Fruit fly (Drosophila melanogaster) whole organism, pupa: ENCODE measurements around the gene CG43072.
A peak's percentile ranks its signal among the peaks of the same experiment; 100 is the strongest.

Experiments
- CG10348 ChIP-seq: fragments of 200-800 bp; sonication (Bioruptor generic); IDR thresholded peaks from 2 replicates; pipeline ENCODE4 v1.3.6; 2022; ENCODE audit warnings: missing biosample characterization, missing genetic modification characterization
- CG12605 ChIP-seq: fragments of 200-800 bp; sonication (Bioruptor generic); IDR thresholded peaks from 2 replicates; pipeline ENCODE4 v1.3.6; 2022; ENCODE audit warnings: missing biosample characterization, missing genetic modification characterization
- CG13204 ChIP-seq: fragments of 200-800 bp; sonication (Bioruptor generic); optimal IDR thresholded peaks from 2 replicates; lab custom pipeline; 2018; ENCODE audit warnings: missing biosample characterization, mild to moderate bottlenecking, missing genetic modification characterization, moderate library complexity
- CG14655 ChIP-seq: fragments of 200-800 bp; sonication (Bioruptor generic); optimal IDR thresholded peaks from 3 replicates; lab custom pipeline; 2017; ENCODE audit warnings: mild to moderate bottlenecking, missing biosample characterization, missing genetic modification reagents, missing genetic modification characterization
- CG15710 ChIP-seq: fragments of 200-800 bp; sonication (Bioruptor generic); optimal IDR thresholded peaks from 2 replicates; lab custom pipeline; 2018; ENCODE audit warnings: missing biosample characterization, mild to moderate bottlenecking, missing genetic modification characterization, moderate library complexity
- CG17806 ChIP-seq: fragments of 200-800 bp; sonication (Bioruptor generic); optimal IDR thresholded peaks from 2 replicates; lab custom pipeline; 2018; ENCODE audit warnings: missing biosample characterization, mild to moderate bottlenecking, missing genetic modification characterization, moderate library complexity
- CG32121 ChIP-seq: fragments of 200-800 bp; sonication (Bioruptor generic); IDR thresholded peaks from 2 replicates; pipeline ENCODE4 v1.3.6; 2022; ENCODE audit warnings: missing biosample characterization, missing genetic modification characterization
- CG34367 ChIP-seq: fragments of 200-800 bp; sonication (Bioruptor generic); optimal IDR thresholded peaks from 2 replicates; lab custom pipeline; 2018; ENCODE audit warnings: missing biosample characterization, mild to moderate bottlenecking, missing genetic modification characterization
- CG4496 ChIP-seq: fragments of 200-800 bp; sonication (Bioruptor generic); IDR thresholded peaks from 3 replicates; pipeline ENCODE4 v1.3.6; 2022; ENCODE audit warnings: missing biosample characterization, missing genetic modification characterization
- CG8159 ChIP-seq: fragments of 200-800 bp; sonication (Bioruptor generic); optimal IDR thresholded peaks from 3 replicates; lab custom pipeline; 2018; ENCODE audit warnings: missing biosample characterization, mild to moderate bottlenecking, missing genetic modification characterization, moderate library complexity
- CG8301 ChIP-seq: fragments of 200-800 bp; sonication (Bioruptor generic); optimal IDR thresholded peaks from 2 replicates; lab custom pipeline; 2018; ENCODE audit warnings: missing biosample characterization, mild to moderate bottlenecking, missing genetic modification characterization
- CG9948 ChIP-seq: fragments of 200-800 bp; sonication (Bioruptor generic); optimal IDR thresholded peaks from 2 replicates; lab custom pipeline; 2018; ENCODE audit warnings: missing biosample characterization, mild to moderate bottlenecking, missing genetic modification characterization, moderate library complexity
- D1 ChIP-seq: fragments of 200-800 bp; sonication (Bioruptor generic); optimal IDR thresholded peaks from 2 replicates; lab custom pipeline; 2018; ENCODE audit warnings: missing biosample characterization, mild to moderate bottlenecking, missing genetic modification characterization, moderate library complexity
- EcR ChIP-seq: fragments of 200-800 bp; sonication (Bioruptor generic); optimal IDR thresholded peaks from 3 replicates; lab custom pipeline; 2019; ENCODE audit warnings: missing biosample characterization, missing genetic modification characterization, mild to moderate bottlenecking, moderate library complexity, missing genetic modification reagents
- Ets98B ChIP-seq: fragments of 200-800 bp; sonication (Bioruptor generic); IDR thresholded peaks from 2 replicates; pipeline ENCODE4 v1.3.6; 2022; ENCODE audit warnings: missing biosample characterization, missing genetic modification characterization
- Pif1A ChIP-seq: fragments of 200-800 bp; sonication (Bioruptor generic); optimal IDR thresholded peaks from 3 replicates; lab custom pipeline; 2016; ENCODE audit warnings: missing biosample characterization, missing genetic modification characterization
- Pif1B ChIP-seq: fragments of 200-800 bp; sonication (Bioruptor generic); optimal IDR thresholded peaks from 3 replicates; lab custom pipeline; 2016; ENCODE audit warnings: missing biosample characterization, missing genetic modification characterization
- Snoo ChIP-seq: fragments of 200-800 bp; sonication (Bioruptor generic); optimal IDR thresholded peaks from 3 replicates; lab custom pipeline; 2017; ENCODE audit warnings: missing biosample characterization, mild to moderate bottlenecking, missing genetic modification characterization, inconsistent platforms
- fd96Ca ChIP-seq: fragments of 200-800 bp; sonication (Bioruptor generic); IDR thresholded peaks from 3 replicates; pipeline ENCODE4 v1.3.6; 2022; ENCODE audit warnings: missing biosample characterization, missing genetic modification characterization
- gl ChIP-seq: fragments of 200-800 bp; sonication (Bioruptor generic); optimal IDR thresholded peaks from 2 replicates; lab custom pipeline; 2018; ENCODE audit warnings: missing biosample characterization, mild to moderate bottlenecking, missing genetic modification characterization
- rn ChIP-seq: fragments of 200-800 bp; sonication (Bioruptor generic); IDR thresholded peaks from 2 replicates; pipeline ENCODE4 v1.3.6; 2022; ENCODE audit warnings: missing biosample characterization, missing genetic modification characterization

The CG43072 gene

DNA sequence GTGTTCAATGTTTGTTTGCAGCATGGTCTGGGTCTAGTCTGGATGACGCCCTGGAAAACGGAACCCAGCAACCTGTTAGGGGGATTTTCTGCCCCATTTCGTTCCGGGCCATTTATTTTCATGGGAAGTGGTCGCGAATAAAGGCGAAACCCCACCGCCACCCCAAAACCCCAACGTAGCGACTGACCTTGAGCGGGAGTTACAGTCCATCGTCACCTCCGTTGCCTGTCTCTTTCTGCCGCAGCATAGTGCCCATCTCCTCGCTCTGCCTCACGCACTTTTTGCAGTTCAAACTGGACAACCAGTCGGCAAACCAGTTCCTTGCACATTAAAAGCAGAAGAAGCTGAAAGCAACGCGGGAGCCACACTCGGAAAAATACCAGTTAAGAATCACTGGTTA lies 33.0 kb downstream of the CG43072 start:
- TF ChIP-seq CG12605 (GFP tag; lab: Robert Waterston, UW) (no peak), CG4496 (GFP tag; lab: Robert Waterston, UW) (peak; percentile 43; the same call in 1 of the 3 replicates), CG13204 (GFP tag; lab: Kevin White, UChicago) (peak; percentile 26), EcR (GFP tag; lab: Kevin White, UChicago) (peak; percentile 93)
- TF ChIP-seq, all 21 proteins: peak for 3

- TF ChIP-seq CG10348 (GFP tag; lab: Robert Waterston, UW) (no peak), EcR (GFP tag; lab: Kevin White, UChicago) (no peak), CG12605 (GFP tag; lab: Robert Waterston, UW) (no peak), CG8159 (peak; percentile 55), CG8301 (tag; lab: Kevin White, UChicago) (peak; percentile 34), CG32121 (GFP tag; lab: Robert Waterston, UW) (no peak), CG17806 (tag; lab: Kevin White, UChicago) (peak; percentile 9), fd96Ca (GFP tag; lab: Robert Waterston, UW) (no peak), CG15710 (tag; lab: Kevin White, UChicago) (peak; percentile 47), Pif1B (GFP tag; lab: Kevin White, UChicago) (peak; percentile 41), gl (no peak), Pif1A (GFP tag; lab: Kevin White, UChicago) (peak; percentile 29), CG14655 (GFP tag; lab: Kevin White, UChicago) (peak; percentile 74), CG9948 (tag; lab: Kevin White, UChicago) (peak; percentile 40), CG13204 (GFP tag; lab: Kevin White, UChicago) (no peak), CG4496 (GFP tag; lab: Robert Waterston, UW) (no peak), CG34367 (tag; lab: Kevin White, UChicago) (no peak), rn (GFP tag; lab: Robert Waterston, UW) (no peak), Ets98B (GFP tag; lab: Robert Waterston, UW) (no peak), D1 (no peak), Snoo (tag; lab: Kevin White, UChicago) (peak; percentile 50)
Observed at dm6 chr3L:21099019-21099447, 33.4 kb downstream of the CG43072 start.

DNA sequence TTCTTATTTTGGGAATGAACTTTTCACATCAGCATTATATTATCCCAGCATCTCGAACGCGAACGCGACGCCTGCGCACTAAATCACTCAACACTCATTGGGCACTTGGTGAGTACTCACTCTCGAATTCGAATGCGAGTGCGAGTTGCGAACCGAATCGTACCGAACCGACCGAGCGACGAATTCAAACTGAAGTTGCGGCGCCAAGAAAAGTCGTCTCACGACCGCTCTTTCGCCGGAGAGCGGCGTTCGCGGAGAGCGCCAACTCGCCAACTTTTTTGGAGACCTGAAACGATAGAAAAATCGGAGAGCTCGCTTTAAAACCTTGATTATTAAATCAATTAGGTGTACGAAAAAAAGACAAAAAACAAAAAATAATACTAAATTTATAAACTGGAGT lies 34.3 kb downstream of the CG43072 start:
- no peak for TF ChIP-seq CG15710 (tag; lab: Kevin White, UChicago)
- no peak for TF ChIP-seq CG34367 (tag; lab: Kevin White, UChicago)
- peak; percentile 5 for TF ChIP-seq CG8159
- no peak for TF ChIP-seq CG14655 (GFP tag; lab: Kevin White, UChicago)
- TF ChIP-seq Pif1B (GFP tag; lab: Kevin White, UChicago) = no peak
- TF ChIP-seq CG9948 (tag; lab: Kevin White, UChicago) = no peak
- TF ChIP-seq gl = no peak
- TF ChIP-seq CG17806 (tag; lab: Kevin White, UChicago) = no peak
- TF ChIP-seq fd96Ca (GFP tag; lab: Robert Waterston, UW) = no peak
- TF ChIP-seq CG32121 (GFP tag; lab: Robert Waterston, UW) = no peak
- TF ChIP-seq CG10348 (GFP tag; lab: Robert Waterston, UW) = no peak
- TF ChIP-seq Snoo (tag; lab: Kevin White, UChicago) = no peak
- no peak for TF ChIP-seq CG8301 (tag; lab: Kevin White, UChicago)
- no peak for TF ChIP-seq D1
- TF ChIP-seq Ets98B (GFP tag; lab: Robert Waterston, UW) = peak; percentile 41; the same call in 1 of the 2 replicates
- no peak for TF ChIP-seq rn (GFP tag; lab: Robert Waterston, UW)
- TF ChIP-seq Pif1A (GFP tag; lab: Kevin White, UChicago) = no peak
- TF ChIP-seq EcR (GFP tag; lab: Kevin White, UChicago) = peak; percentile 42
- no peak for TF ChIP-seq CG13204 (GFP tag; lab: Kevin White, UChicago)
- peak; percentile 41; the same call in 1 of the 2 replicates for TF ChIP-seq CG12605 (GFP tag; lab: Robert Waterston, UW)
- TF ChIP-seq CG4496 (GFP tag; lab: Robert Waterston, UW) = peak; percentile 56; the same call in 2 of the 3 replicates
- TF ChIP-seq, all 21 proteins: peak for 5

- TF ChIP-seq Snoo (tag; lab: Kevin White, UChicago) (peak; percentile 11), gl (no peak)
Observed at dm6 chr3L:21100429-21100828, 34.8 kb downstream of the CG43072 start.

dm6 chr3L:21101316-21101715 lies 35.7 kb downstream of the CG43072 start:
- TF ChIP-seq CG8159 (no peak), EcR (GFP tag; lab: Kevin White, UChicago) (no peak), Ets98B (GFP tag; lab: Robert Waterston, UW) (no peak), fd96Ca (GFP tag; lab: Robert Waterston, UW) (no peak), CG8301 (tag; lab: Kevin White, UChicago) (no peak), Snoo (tag; lab: Kevin White, UChicago) (no peak), CG34367 (tag; lab: Kevin White, UChicago) (no peak), CG17806 (tag; lab: Kevin White, UChicago) (no peak)
- TF ChIP-seq, all 21 proteins: peak for 0

- TF ChIP-seq Ets98B (GFP tag; lab: Robert Waterston, UW) = peak; percentile 39; the same call in 1 of the 2 replicates
- TF ChIP-seq CG15710 (tag; lab: Kevin White, UChicago) = no peak
- no peak for TF ChIP-seq Pif1B (GFP tag; lab: Kevin White, UChicago)
- TF ChIP-seq Pif1A (GFP tag; lab: Kevin White, UChicago) = no peak
- no peak for TF ChIP-seq CG12605 (GFP tag; lab: Robert Waterston, UW)
- peak; percentile 84 for TF ChIP-seq EcR (GFP tag; lab: Kevin White, UChicago)
- TF ChIP-seq rn (GFP tag; lab: Robert Waterston, UW) = no peak
- no peak for TF ChIP-seq CG10348 (GFP tag; lab: Robert Waterston, UW)
- TF ChIP-seq Snoo (tag; lab: Kevin White, UChicago) = peak; percentile 15
- no peak for TF ChIP-seq gl
- no peak for TF ChIP-seq CG17806 (tag; lab: Kevin White, UChicago)
- TF ChIP-seq CG32121 (GFP tag; lab: Robert Waterston, UW) = no peak
- no peak for TF ChIP-seq D1
- TF ChIP-seq CG8159 = peak; percentile 20
- TF ChIP-seq CG4496 (GFP tag; lab: Robert Waterston, UW) = peak; percentile 49; the same call in 1 of the 3 replicates
- peak; percentile 42 for TF ChIP-seq CG8301 (tag; lab: Kevin White, UChicago)
- no peak for TF ChIP-seq CG9948 (tag; lab: Kevin White, UChicago)
- no peak for TF ChIP-seq CG34367 (tag; lab: Kevin White, UChicago)
- peak; percentile 65; the same call in 2 of the 3 replicates for TF ChIP-seq fd96Ca (GFP tag; lab: Robert Waterston, UW)
- TF ChIP-seq CG14655 (GFP tag; lab: Kevin White, UChicago) = peak; percentile 54
- TF ChIP-seq CG13204 (GFP tag; lab: Kevin White, UChicago) = peak; percentile 89
Observed at dm6 chr3L:21104338-21105018, 38.8 kb downstream of the CG43072 start.
